Worm (Caenorhabditis elegans) whole organism, L3 larva: ENCODE results near the gene F46H5.11.

Experiments used
- R02D3.7 ChIP-seq: fragments of 150-350 bp; optimal IDR thresholded peaks from 2 replicates; lab custom pipeline; 2014; ENCODE audit warnings: missing biosample characterization, missing genetic modification characterization
- aly-2 ChIP-seq: fragments of 150-350 bp; optimal IDR thresholded peaks from 2 replicates; lab custom pipeline; 2014; ENCODE audit warnings: missing biosample characterization, missing genetic modification characterization
- ama-1 ChIP-seq: fragments of 150-350 bp; optimal IDR thresholded peaks from 2 replicates; lab custom pipeline; 2018
- ceh-16 ChIP-seq: sonication (generic microtip); optimal IDR thresholded peaks from 2 replicates; lab custom pipeline; 2017; ENCODE audit warnings: missing biosample characterization, missing genetic modification characterization
- ceh-28 ChIP-seq: fragments of 150-350 bp; optimal IDR thresholded peaks from 2 replicates; lab custom pipeline; 2014; ENCODE audit warnings: missing biosample characterization, missing genetic modification reagents, missing genetic modification characterization
- ceh-82 ChIP-seq: fragments of 150-350 bp; optimal IDR thresholded peaks from 2 replicates; lab custom pipeline; 2014; ENCODE audit warnings: missing biosample characterization, missing genetic modification characterization
- ceh-9 ChIP-seq: sonication (generic microtip); optimal IDR thresholded peaks from 2 replicates; lab custom pipeline; 2018; ENCODE audit warnings: missing biosample characterization, missing genetic modification characterization
- daf-12 ChIP-seq: fragments of 150-350 bp; optimal IDR thresholded peaks from 2 replicates; lab custom pipeline; 2014; ENCODE audit warnings: missing biosample characterization, missing genetic modification reagents, missing genetic modification characterization
- egl-27 ChIP-seq: sonication (generic microtip); optimal IDR thresholded peaks from 4 replicates; lab custom pipeline; 2017; ENCODE audit warnings: missing biosample characterization, missing genetic modification reagents, missing genetic modification characterization
- egl-5 ChIP-seq: fragments of 150-350 bp; optimal IDR thresholded peaks from 2 replicates; lab custom pipeline; 2017; ENCODE audit warnings: missing biosample characterization, missing genetic modification reagents, missing genetic modification characterization, inconsistent platforms
- elt-1 ChIP-seq: fragments of 150-350 bp; optimal IDR thresholded peaks from 2 replicates; lab custom pipeline; 2014; ENCODE audit warnings: missing biosample characterization, missing genetic modification characterization
- elt-2 ChIP-seq: sonication (generic microtip); optimal IDR thresholded peaks from 2 replicates; lab custom pipeline; 2016; ENCODE audit warnings: missing genetic modification reagents, mild to moderate bottlenecking, missing genetic modification characterization, missing compliant biosample characterization
- elt-3 ChIP-seq, 3 experiments: fragments of 150-350 bp in 1 of 3; sonication (generic microtip) in 2 of 3; optimal IDR thresholded peaks; 2 replicates in 2 of 3; 4 replicates in 1 of 3; lab custom pipeline; 2014 to 2017; ENCODE audit warnings: missing biosample characterization in 3 of 3, missing genetic modification characterization in 3 of 3
- eor-1 ChIP-seq, 2 experiments: fragments of 150-350 bp; optimal IDR thresholded peaks; 2 replicates each; lab custom pipeline; 2014 to 2018; ENCODE audit warnings: missing biosample characterization in 2 of 2, missing genetic modification characterization in 2 of 2
- fkh-10 ChIP-seq: sonication (generic microtip); optimal IDR thresholded peaks from 2 replicates; lab custom pipeline; 2017; ENCODE audit warnings: missing biosample characterization, missing genetic modification reagents, missing genetic modification characterization
- fkh-2 ChIP-seq: fragments of 150-350 bp; optimal IDR thresholded peaks from 2 replicates; lab custom pipeline; 2014; ENCODE audit warnings: missing biosample characterization, missing genetic modification reagents, missing genetic modification characterization
- fos-1 ChIP-seq: fragments of 150-350 bp; optimal IDR thresholded peaks from 2 replicates; lab custom pipeline; 2014; ENCODE audit warnings: missing biosample characterization, missing genetic modification characterization
- hmg-11 ChIP-seq: sonication (generic microtip); optimal IDR thresholded peaks from 2 replicates; lab custom pipeline; 2016; ENCODE audit warnings: missing genetic modification characterization, missing compliant biosample characterization
- jun-1 ChIP-seq: fragments of 150-350 bp; optimal IDR thresholded peaks from 2 replicates; lab custom pipeline; 2014; ENCODE audit warnings: missing biosample characterization, missing genetic modification reagents, missing genetic modification characterization
- lin-39 ChIP-seq: fragments of 150-350 bp; optimal IDR thresholded peaks from 2 replicates; lab custom pipeline; 2018; ENCODE audit warnings: missing biosample characterization, missing genetic modification reagents, missing genetic modification characterization
- lsy-12 ChIP-seq: sonication (generic microtip); optimal IDR thresholded peaks from 2 replicates; lab custom pipeline; 2016; ENCODE audit warnings: mild to moderate bottlenecking, missing genetic modification characterization, missing compliant biosample characterization
- mdl-1 ChIP-seq: fragments of 150-350 bp; optimal IDR thresholded peaks from 2 replicates; lab custom pipeline; 2014; ENCODE audit warnings: missing biosample characterization, missing genetic modification characterization
- mml-1 ChIP-seq: fragments of 150-350 bp; sonication (generic microtip); optimal IDR thresholded peaks from 3 replicates; lab custom pipeline; 2014; ENCODE audit warnings: missing biosample characterization, missing genetic modification characterization
- nfya-1 ChIP-seq: sonication (generic microtip); optimal IDR thresholded peaks from 2 replicates; lab custom pipeline; 2017; ENCODE audit warnings: missing genetic modification characterization, mild to moderate bottlenecking, missing compliant biosample characterization, antibody characterized with exemption, moderate library complexity; ENCODE audit not compliant: insufficient read depth
- nhr-11 ChIP-seq: fragments of 150-350 bp; optimal IDR thresholded peaks from 2 replicates; lab custom pipeline; 2014; ENCODE audit warnings: missing biosample characterization, missing genetic modification characterization
- nhr-12 ChIP-seq: fragments of 150-350 bp; optimal IDR thresholded peaks from 2 replicates; lab custom pipeline; 2014; ENCODE audit warnings: missing biosample characterization, missing genetic modification characterization
- nhr-23 ChIP-seq: fragments of 150-350 bp; optimal IDR thresholded peaks from 2 replicates; lab custom pipeline; 2014; ENCODE audit warnings: missing biosample characterization, missing genetic modification reagents, missing genetic modification characterization
- nhr-237 ChIP-seq: fragments of 150-350 bp; optimal IDR thresholded peaks from 2 replicates; lab custom pipeline; 2014; ENCODE audit warnings: missing biosample characterization, missing genetic modification characterization
- nhr-25 ChIP-seq: sonication (generic microtip); optimal IDR thresholded peaks from 2 replicates; lab custom pipeline; 2017; ENCODE audit warnings: missing biosample characterization, missing genetic modification characterization
- nhr-28 ChIP-seq: fragments of 150-350 bp; optimal IDR thresholded peaks from 2 replicates; lab custom pipeline; 2014; ENCODE audit warnings: missing biosample characterization, missing genetic modification characterization
- nhr-43 ChIP-seq: sonication (generic microtip); optimal IDR thresholded peaks from 2 replicates; lab custom pipeline; 2016; ENCODE audit warnings: mild to moderate bottlenecking, missing genetic modification characterization, missing compliant biosample characterization; ENCODE audit not compliant: poor library complexity, severe bottlenecking
- nhr-67 ChIP-seq: fragments of 150-350 bp; optimal IDR thresholded peaks from 2 replicates; lab custom pipeline; 2014; ENCODE audit warnings: missing biosample characterization, missing genetic modification characterization
- nhr-76 ChIP-seq: fragments of 150-350 bp; sonication (generic microtip); optimal IDR thresholded peaks from 5 replicates; lab custom pipeline; 2014; ENCODE audit warnings: missing biosample characterization, missing genetic modification characterization
- nhr-77 ChIP-seq: fragments of 150-350 bp; optimal IDR thresholded peaks from 2 replicates; lab custom pipeline; 2014; ENCODE audit warnings: missing biosample characterization, missing genetic modification characterization
- pha-4 ChIP-seq: fragments of 150-350 bp; optimal IDR thresholded peaks from 2 replicates; lab custom pipeline; 2014; ENCODE audit warnings: missing biosample characterization, missing genetic modification reagents, missing genetic modification characterization
- pqm-1 ChIP-seq: fragments of 150-350 bp; optimal IDR thresholded peaks from 2 replicates; lab custom pipeline; 2017; ENCODE audit warnings: missing biosample characterization, missing genetic modification characterization, inconsistent platforms
- sea-2 ChIP-seq: fragments of 150-350 bp; sonication (generic microtip); optimal IDR thresholded peaks from 4 replicates; lab custom pipeline; 2014; ENCODE audit warnings: missing biosample characterization, missing genetic modification reagents, missing genetic modification characterization
- skn-1 ChIP-seq: fragments of 150-350 bp; optimal IDR thresholded peaks from 2 replicates; lab custom pipeline; 2014; ENCODE audit warnings: missing biosample characterization, missing genetic modification characterization
- snpc-4 ChIP-seq: fragments of 150-350 bp; optimal IDR thresholded peaks from 2 replicates; lab custom pipeline; 2014; ENCODE audit warnings: missing biosample characterization, missing genetic modification characterization
- tbx-2 ChIP-seq: sonication (generic microtip); optimal IDR thresholded peaks from 2 replicates; lab custom pipeline; 2016; ENCODE audit warnings: mild to moderate bottlenecking, missing genetic modification characterization, missing compliant biosample characterization
- unc-39 ChIP-seq: sonication (generic microtip); optimal IDR thresholded peaks from 4 replicates; lab custom pipeline; 2017; ENCODE audit warnings: missing biosample characterization, missing genetic modification characterization
- unc-62 ChIP-seq: fragments of 150-350 bp; sonication (generic microtip); optimal IDR thresholded peaks from 4 replicates; lab custom pipeline; 2014; ENCODE audit warnings: missing biosample characterization, missing genetic modification reagents, missing genetic modification characterization
- zag-1 ChIP-seq: fragments of 150-350 bp; optimal IDR thresholded peaks from 2 replicates; lab custom pipeline; 2014; ENCODE audit warnings: missing biosample characterization, missing genetic modification characterization
- ztf-11 ChIP-seq: fragments of 150-350 bp; optimal IDR thresholded peaks from 2 replicates; lab custom pipeline; 2014; ENCODE audit warnings: missing biosample characterization, missing genetic modification characterization

The F46H5.11 gene

DNA sequence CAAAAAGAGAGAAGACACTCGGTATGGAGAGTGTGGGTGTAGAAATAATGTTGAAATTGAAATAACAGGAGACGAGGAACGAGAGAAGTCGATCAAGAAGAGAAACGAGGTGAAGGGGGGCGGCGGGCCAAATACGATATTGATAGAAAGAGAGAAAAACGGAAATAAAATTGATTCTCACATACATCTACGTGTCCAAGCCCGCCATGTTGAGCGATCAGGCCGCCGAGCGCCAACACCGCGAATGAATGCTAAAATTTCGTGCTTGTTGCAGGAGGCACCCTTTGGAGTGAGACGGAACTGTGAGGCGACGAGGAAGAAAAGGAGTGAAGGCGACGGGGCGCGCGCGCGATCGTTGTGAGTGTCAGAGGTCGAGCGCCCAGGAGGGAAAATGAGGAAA lies 29.0 kb downstream of the F46H5.11 start, which contains the start of gene F46H5.7:
Gene F46H5.7, minus strand, starts transcription at position 106 of the 400 bp plus-strand sequence.
- TF ChIP-seq elt-2 (peak; percentile 63), pqm-1 (tag; lab: Kevin White, UChicago) (peak; percentile 24), zag-1 (no peak)

DNA sequence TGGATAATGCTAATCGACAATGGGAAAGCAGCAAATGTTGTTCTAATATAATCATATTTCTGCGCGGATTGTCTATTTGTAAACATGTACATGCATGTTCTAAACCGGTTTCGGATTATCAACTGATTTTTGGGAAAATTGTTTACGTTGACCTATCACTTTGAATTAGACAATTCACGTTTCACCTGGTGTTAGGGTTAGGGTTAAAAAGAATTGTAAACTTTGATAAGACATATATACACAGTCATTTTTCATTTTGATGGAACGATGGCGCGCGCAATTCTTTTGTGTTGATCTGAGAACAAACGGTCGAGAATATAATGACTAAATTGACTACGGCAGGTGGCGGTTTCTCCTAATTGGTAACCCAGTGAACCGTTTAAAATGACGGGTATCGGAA lies 29.7 kb downstream of the F46H5.11 start:
- TF ChIP-seq nhr-23 (tag; lab: Kevin White, UChicago) (peak; percentile 24), lin-39 (no peak), nhr-43 (tag; lab: Kevin White, UChicago) (peak; percentile 46)

DNA sequence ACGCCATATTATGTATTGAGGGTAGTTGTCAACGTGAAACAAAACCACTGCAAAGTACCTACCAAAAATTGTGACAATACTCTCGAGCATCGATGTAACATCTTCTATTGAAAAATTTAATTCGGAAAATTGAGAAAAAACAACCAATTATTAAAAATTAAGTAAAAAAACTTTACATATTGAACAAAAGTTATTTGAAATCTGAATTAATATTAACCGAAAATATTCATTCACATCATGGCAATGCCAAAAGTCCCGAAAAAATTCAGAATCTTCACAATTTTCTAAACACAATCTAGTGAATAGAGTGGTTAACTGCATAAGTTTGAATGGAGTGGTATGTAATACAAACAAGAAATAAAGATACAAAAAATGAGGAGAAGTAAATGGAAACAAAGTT lies 33.3 kb downstream of the F46H5.11 start, which contains the start of gene F46H5.3:
Gene F46H5.3, minus strand, starts transcription at position 101 of the 400 bp plus-strand sequence.
- TF ChIP-seq elt-2 (peak; percentile 18), ceh-82 (tag; lab: Kevin White, UChicago) (no peak)

DNA sequence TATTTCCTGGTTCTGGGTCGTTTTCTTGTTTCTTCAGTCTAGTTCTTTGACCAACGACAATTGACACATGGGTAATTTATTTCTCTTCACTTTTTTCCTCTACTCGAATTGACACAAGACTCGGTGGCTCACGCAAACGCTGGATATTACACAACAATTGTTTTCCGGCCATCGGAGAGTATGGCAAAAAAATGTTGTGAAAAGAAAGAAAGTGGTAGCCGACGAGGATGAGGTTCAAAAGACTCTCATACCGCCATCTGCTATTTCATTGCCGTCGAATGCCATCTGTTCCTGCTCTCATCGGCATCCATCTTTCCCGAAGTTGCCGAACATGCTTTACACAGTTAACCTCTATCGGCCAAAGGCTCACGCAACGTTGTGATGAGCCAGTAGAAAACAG lies 35.2 kb downstream of the F46H5.11 start:
- TF ChIP-seq egl-5, result peak; percentile 27
- peak; percentile 29 for TF ChIP-seq nhr-11
- TF ChIP-seq lin-39, result peak; percentile 59
- TF ChIP-seq nfya-1 (tag; lab: Kevin White, UChicago), result peak; percentile 27
- no peak for TF ChIP-seq fkh-2 (tag; lab: Kevin White, UChicago)

DNA sequence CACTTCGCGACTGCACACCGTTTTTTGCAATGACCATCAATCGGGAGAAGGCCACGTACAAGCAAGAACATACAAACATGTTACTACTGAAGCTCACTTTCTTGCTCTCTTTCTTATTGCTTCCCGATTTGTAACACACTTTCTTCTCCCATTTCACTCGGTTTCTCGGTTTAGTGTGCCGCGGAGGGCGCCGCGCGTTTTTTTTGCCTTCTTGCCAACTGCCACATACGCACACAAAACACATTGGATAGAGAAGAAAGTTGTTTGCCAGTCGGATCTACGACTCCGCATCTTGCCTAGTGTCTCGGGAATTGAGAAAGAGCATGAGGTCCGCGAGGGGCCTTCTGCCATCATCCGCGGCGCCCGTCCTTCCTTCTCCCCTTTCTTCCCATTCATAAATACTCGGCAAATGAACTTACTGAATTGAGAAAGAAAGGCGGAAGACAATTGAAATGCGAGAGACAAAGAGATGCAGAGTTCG lies 37.1 kb downstream of the F46H5.11 start:
- TF ChIP-seq mml-1 (tag; lab: Kevin White, UChicago) (no peak), egl-5 (peak; percentile 41), nhr-11 (no peak), skn-1 (tag; lab: Kevin White, UChicago) (no peak), lsy-12 (tag; lab: Kevin White, UChicago) (peak; percentile 53), hmg-11 (peak; percentile 55), tbx-2 (tag; lab: Kevin White, UChicago) (peak; percentile 33), unc-62 (no peak), pqm-1 (tag; lab: Kevin White, UChicago) (no peak), fos-1 (tag; lab: Kevin White, UChicago) (no peak), nhr-28 (no peak), nhr-23 (tag; lab: Kevin White, UChicago) (no peak), nhr-77 (tag; lab: Kevin White, UChicago) (no peak), ama-1 (lab: Kevin White, UChicago) (peak; percentile 41), elt-3 (tag; optimal IDR thresholded peaks at IDR 0.05; lab: Kevin White, UChicago) (no peak), unc-39 (tag; lab: Kevin White, UChicago) (peak; percentile 57), ceh-9 (tag; lab: Kevin White, UChicago) (no peak), elt-1 (no peak), eor-1 (tag; optimal IDR thresholded peaks at IDR 0.05; lab: Kevin White, UChicago) (no peak), ceh-82 (tag; lab: Kevin White, UChicago) (no peak), aly-2 (no peak), ceh-28 (tag; lab: Kevin White, UChicago) (no peak), pha-4 (tag; lab: Kevin White, UChicago) (peak; percentile 38), elt-2 (peak; percentile 38), egl-27 (tag; lab: Kevin White, UChicago) (no peak), nhr-43 (tag; lab: Kevin White, UChicago) (no peak), zag-1 (peak; percentile 17), fkh-10 (GFP tag; lab: Kevin White, UChicago) (peak; percentile 92), nhr-12 (tag; lab: Kevin White, UChicago) (no peak), nhr-76 (no peak), R02D3.7 (no peak), fkh-2 (tag; lab: Kevin White, UChicago) (peak; percentile 44), nhr-67 (tag; lab: Kevin White, UChicago) (no peak), mdl-1 (tag; lab: Kevin White, UChicago) (no peak), sea-2 (GFP tag; lab: Kevin White, UChicago) (no peak), nhr-25 (tag; lab: Kevin White, UChicago) (no peak), nhr-237 (tag; lab: Kevin White, UChicago) (no peak), nfya-1 (tag; lab: Kevin White, UChicago) (peak; percentile 78), jun-1 (tag; lab: Kevin White, UChicago) (no peak), ztf-11 (tag; lab: Kevin White, UChicago) (no peak), daf-12 (no peak), lin-39 (peak; percentile 58), snpc-4 (tag; lab: Kevin White, UChicago) (no peak), ceh-16 (no peak)
